Comparison of ENCODE assay signal across 1 worm cellular context in the genomic region with DNA sequence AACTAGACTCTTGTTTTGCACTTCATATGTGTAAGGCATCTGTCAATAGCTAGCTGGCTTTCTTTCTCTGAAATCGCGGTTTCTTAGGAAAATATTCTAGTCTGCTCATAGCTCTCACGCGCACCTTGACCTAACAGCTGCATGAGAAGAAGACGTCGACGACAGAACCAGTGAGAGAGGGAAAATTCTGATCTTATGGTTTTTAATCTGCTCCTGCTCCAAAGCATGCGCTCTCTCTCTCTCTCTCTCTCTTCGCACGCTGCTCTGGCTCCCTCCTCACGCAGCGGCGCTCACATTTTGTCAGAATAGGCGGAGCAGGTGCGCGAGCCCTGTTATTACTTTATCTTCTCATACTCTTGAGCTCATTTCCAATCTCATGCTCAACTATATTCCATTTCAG.
TF ChIP-seq lines count a peak whose summit lies in the region.

No protein-coding gene starts in this region.

TF ChIP-seq in whole organism, L1 larva, 84 proteins besides CTCF, POLR2A, EP300 and RAD21 (continued from another document):
- TF ChIP-seq mdl-1 (tag; optimal IDR thresholded peaks at IDR 0.05; lab: Kevin White, UChicago) (no peak), blmp-1 (tag; optimal IDR thresholded peaks at IDR 0.05; lab: Kevin White, UChicago) (no peak), nhr-76 (tag; optimal IDR thresholded peaks at IDR 0.05; lab: Kevin White, UChicago) (no peak), fkh-10 (GFP tag; optimal IDR thresholded peaks at IDR 0.05; lab: Kevin White, UChicago) (peak; percentile 54), dpl-1 (GFP tag; optimal IDR thresholded peaks at IDR 0.05; lab: Kevin White, UChicago) (no peak), nhr-11 (tag; optimal IDR thresholded peaks at IDR 0.05; lab: Kevin White, UChicago) (no peak), zag-1 (tag; optimal IDR thresholded peaks at IDR 0.05; lab: Kevin White, UChicago) (no peak), vab-15 (tag; optimal IDR thresholded peaks at IDR 0.05; lab: Kevin White, UChicago) (no peak), snu-23 (GFP tag; optimal IDR thresholded peaks at IDR 0.05; lab: Kevin White, UChicago) (peak; percentile 35), Y116A8C.19 (tag; optimal IDR thresholded peaks at IDR 0.05; lab: Kevin White, UChicago; ENCODE audit: borderline replicate concordance) (no peak), pag-3 (tag; optimal IDR thresholded peaks at IDR 0.05; lab: Kevin White, UChicago; ENCODE audit: borderline replicate concordance, insufficient read depth) (no peak), hlh-4 (tag; optimal IDR thresholded peaks at IDR 0.05; lab: Kevin White, UChicago) (peak; percentile 88), nhr-237 (tag; optimal IDR thresholded peaks at IDR 0.05; lab: Kevin White, UChicago) (no peak), nhr-77 (tag; optimal IDR thresholded peaks at IDR 0.05; lab: Kevin White, UChicago) (peak; percentile 30), ceh-82 (tag; optimal IDR thresholded peaks at IDR 0.05; lab: Kevin White, UChicago) (peak in 1 of 3 experiments; percentile 58), ceh-88 (GFP tag; IDR thresholded peaks at IDR 0.05; lab: Robert Waterston, UW) (no peak; the same call in 1 of the 2 replicates), tbx-2 (tag; optimal IDR thresholded peaks at IDR 0.05; lab: Kevin White, UChicago) (peak; percentile 34), efl-3 (GFP tag; optimal IDR thresholded peaks at IDR 0.05; lab: Kevin White, UChicago) (no peak), hlh-17 (GFP tag; optimal IDR thresholded peaks at IDR 0.05; lab: Kevin White, UChicago; ENCODE audit: borderline replicate concordance) (no peak), mab-9 (GFP tag; IDR thresholded peaks at IDR 0.05; lab: Robert Waterston, UW) (no peak), dsc-1 (tag; optimal IDR thresholded peaks at IDR 0.05; lab: Kevin White, UChicago) (peak; percentile 63), ztf-4 (tag; optimal IDR thresholded peaks at IDR 0.05; lab: Kevin White, UChicago) (no peak), lin-13 (GFP tag; optimal IDR thresholded peaks at IDR 0.05; lab: Kevin White, UChicago) (no peak), isw-1 (GFP tag; IDR thresholded peaks at IDR 0.05; lab: Robert Waterston, UW) (no peak), egl-13 (tag; optimal IDR thresholded peaks at IDR 0.05; lab: Kevin White, UChicago) (peak; percentile 61), ces-1 (GFP tag; optimal IDR thresholded peaks at IDR 0.05; lab: Kevin White, UChicago) (no peak), elt-3 (tag; optimal IDR thresholded peaks at IDR 0.05; lab: Kevin White, UChicago) (no peak), nhr-84 (tag; optimal IDR thresholded peaks at IDR 0.05; lab: Kevin White, UChicago) (no peak), fkh-8 (tag; optimal IDR thresholded peaks at IDR 0.05; lab: Kevin White, UChicago) (peak; percentile 94)
